Worm (Caenorhabditis elegans): ENCODE measurements around the gene M02D8.7.

ce11 chrX:8723840-8724239, 19.0 kb downstream of the M02D8.7 start:
- TF ChIP-seq let-607 (tag; optimal IDR thresholded peaks at IDR 0.05) (no peak), akir-1 (GFP tag; optimal IDR thresholded peaks at IDR 0.05) (no peak), Y95B8A.8 (GFP tag; IDR thresholded peaks at IDR 0.05) (no peak), unc-62 (GFP tag; optimal IDR thresholded peaks at IDR 0.05) (no peak), ama-1 (optimal IDR thresholded peaks at IDR 0.05) (no peak), ama-1 (GFP tag; optimal IDR thresholded peaks at IDR 0.05) (no peak)

Measured in whole organism, young adult.